Worm (Caenorhabditis elegans) whole organism, L4/young adult: ENCODE results near the gene srw-24.
"Not testable (repeated sequence)": the region's sequence is repeated elsewhere in the genome, so short reads cannot be mapped to it uniquely, and the experiment has no call there.

Experiments used
- W03F9.2 ChIP-seq: fragments of 150-350 bp; optimal IDR thresholded peaks from 2 replicates; lab custom pipeline; 2014; ENCODE audit warnings: missing biosample characterization, missing genetic modification characterization
- him-1 ChIP-seq: sonication (generic microtip); optimal IDR thresholded peaks from 2 replicates; lab custom pipeline; 2016; ENCODE audit warnings: missing genotype, missing genetic modification reagents, missing genetic modification characterization, missing compliant biosample characterization

ce11 chrV:15207681-15208080 lies 16.1 kb upstream of the srw-24 start, which contains the start of gene C41G6.12:
- not testable (repeated sequence) for TF ChIP-seq him-1, W03F9.2 (tag; lab: Kevin White, UChicago)
